Fruit fly (Drosophila melanogaster): Measurements from ENCODE around the gene Appl.
A peak's percentile ranks its signal among the peaks of the same experiment; 100 is the strongest.

DNA sequence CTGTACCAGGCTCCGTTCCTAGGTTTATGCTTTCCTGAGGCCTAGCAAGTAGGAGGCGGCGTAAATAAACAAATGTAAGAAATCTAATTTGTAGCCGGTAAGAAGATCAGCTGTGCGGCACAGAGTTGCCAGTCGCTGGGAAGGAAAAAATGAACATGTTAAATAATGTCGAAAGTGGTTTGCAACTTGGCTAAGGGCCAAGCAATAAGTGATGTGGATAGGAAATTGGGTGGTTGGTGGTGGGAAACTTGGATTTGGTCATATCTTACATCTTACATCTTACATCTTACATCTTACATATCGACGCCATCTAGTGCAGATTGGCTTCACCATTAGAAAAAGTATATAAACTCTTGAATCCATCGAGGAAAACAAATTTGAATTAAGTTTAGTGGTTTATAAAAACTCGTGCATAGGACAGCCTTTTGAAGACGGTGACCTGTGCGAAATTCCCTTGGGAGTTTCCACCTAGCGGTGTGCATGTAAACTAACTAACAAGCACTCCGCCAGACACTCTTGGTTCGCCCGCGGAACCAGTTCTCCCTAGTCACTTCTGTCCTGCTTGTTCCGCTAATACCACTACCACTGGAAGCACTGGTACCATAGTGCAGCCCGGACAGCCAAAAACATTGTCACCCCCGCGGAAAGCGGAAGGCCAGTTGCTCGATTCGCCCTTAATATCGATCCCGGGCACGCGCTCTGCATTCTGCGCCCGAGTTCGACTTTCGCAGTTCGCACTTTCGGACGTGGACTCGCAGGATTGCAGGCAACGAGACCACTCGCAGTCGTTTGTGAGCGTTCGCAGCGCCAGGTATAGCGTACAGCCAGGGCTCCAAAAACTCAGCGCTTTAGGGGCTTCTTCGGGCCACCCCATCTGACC lies at the start of gene Appl, which contains the start of gene CG4293:
- TF ChIP-seq Ets96B (tag; optimal IDR thresholded peaks at IDR 0.05), result no peak
- TF ChIP-seq pdm3 (GFP tag; optimal IDR thresholded peaks at IDR 0.05), result no peak
- TF ChIP-seq OdsH (GFP tag; optimal IDR thresholded peaks at IDR 0.05), result no peak
- no peak for TF ChIP-seq CG32006 (GFP tag; optimal IDR thresholded peaks at IDR 0.05)
- TF ChIP-seq CG6854 (GFP tag; optimal IDR thresholded peaks at IDR 0.05), result no peak
- TF ChIP-seq CG6808 (GFP tag; optimal IDR thresholded peaks at IDR 0.05), result peak; percentile 40
- TF ChIP-seq esn (GFP tag; optimal IDR thresholded peaks at IDR 0.05), result no peak
- no peak for TF ChIP-seq CG6163 (GFP tag; IDR thresholded peaks at IDR 0.05)
- no peak for TF ChIP-seq Hr39 (GFP tag; optimal IDR thresholded peaks at IDR 0.05)
- TF ChIP-seq CG16779 (tag; optimal IDR thresholded peaks at IDR 0.05), result no peak

Measured in whole organism, prepupa.